Fruit fly (Drosophila melanogaster): ENCODE data around the gene Unc-76.

Gene Unc-76

dm6 chrX:2041981-2042847 is 38.2 kb upstream of the Unc-76 start, which contains the start of the genes Actn and usp:
Actn (minus strand) TSS chrX:2042311.
usp (minus strand) TSS chrX:2042311.
- TF ChIP-seq CoRest (tag; optimal IDR thresholded peaks at IDR 0.05) (peak; percentile 42), CG12391 (tag; optimal IDR thresholded peaks at IDR 0.05) (peak; percentile 53), CG8359 (GFP tag; optimal IDR thresholded peaks at IDR 0.05; ENCODE audit: borderline replicate concordance) (no peak), CG6854 (GFP tag; optimal IDR thresholded peaks at IDR 0.05) (no peak), maf-S (GFP tag; optimal IDR thresholded peaks at IDR 0.05) (no peak), Stat92E (GFP tag; optimal IDR thresholded peaks at IDR 0.05) (peak in 1 of 3 experiments; percentile 80), D19A (tag; optimal IDR thresholded peaks at IDR 0.05) (peak; percentile 40), HmgZ (tag; optimal IDR thresholded peaks at IDR 0.05) (peak; percentile 30), CG12299 (tag; optimal IDR thresholded peaks at IDR 0.05) (no peak), Fer3 (tag; optimal IDR thresholded peaks at IDR 0.05) (peak; percentile 20), CG7786 (GFP tag; optimal IDR thresholded peaks at IDR 0.05) (no peak), Adf1 (GFP tag; IDR thresholded peaks at IDR 0.05) (no peak), Sox102F (GFP tag; optimal IDR thresholded peaks at IDR 0.05) (peak; percentile 35), Meics (GFP tag; optimal IDR thresholded peaks at IDR 0.05) (peak; percentile 22), grau (tag; optimal IDR thresholded peaks at IDR 0.05) (peak; percentile 33), slbo (GFP tag; IDR thresholded peaks at IDR 0.05) (peak; percentile 33; the same call in 1 of the 2 replicates), CG14441 (GFP tag; IDR thresholded peaks at IDR 0.05) (0 out of 2 replicates have a peak, but pooled peaks have one; percentile 5), ssp (GFP tag; IDR thresholded peaks at IDR 0.05) (peak; percentile 92), Blimp-1 (GFP tag; optimal IDR thresholded peaks at IDR 0.05) (peak; percentile 18), TFAM (GFP tag; optimal IDR thresholded peaks at IDR 0.05) (no peak), Ets97D (GFP tag; optimal IDR thresholded peaks at IDR 0.05) (peak; percentile 1), CG5953 (GFP tag; IDR thresholded peaks at IDR 0.05) (no peak), CG17802 (tag; optimal IDR thresholded peaks at IDR 0.05) (peak; percentile 83), zen (tag; optimal IDR thresholded peaks at IDR 0.05) (peak; percentile 38), CG18619 (GFP tag; optimal IDR thresholded peaks at IDR 0.05) (no peak), lola (GFP tag; optimal IDR thresholded peaks at IDR 0.05) (peak in 2 of 3 experiments; percentile 12 to 93), CG1832 (GFP tag; optimal IDR thresholded peaks at IDR 0.05) (no peak), CG15514 (GFP tag; optimal IDR thresholded peaks at IDR 0.05) (peak; percentile 96), CG4617 (GFP tag; optimal IDR thresholded peaks at IDR 0.05; ENCODE audit: borderline replicate concordance) (no peak), ap (GFP tag; IDR thresholded peaks at IDR 0.05) (no peak), CG31441 (GFP tag; IDR thresholded peaks at IDR 0.05) (peak; percentile 50), gcm2 (GFP tag; optimal IDR thresholded peaks at IDR 0.05) (no peak), al (GFP tag; IDR thresholded peaks at IDR 0.05) (no peak), gsb-n (tag; optimal IDR thresholded peaks at IDR 0.05) (peak; percentile 58), CG14710 (tag; optimal IDR thresholded peaks at IDR 0.05) (peak; percentile 47), Xbp1 (GFP tag; optimal IDR thresholded peaks at IDR 0.05) (peak; percentile 28), ewg (GFP tag; optimal IDR thresholded peaks at IDR 0.05) (peak; percentile 3), Dll (GFP tag; IDR thresholded peaks at IDR 0.05; ENCODE audit: partially characterized antibody) (no peak), CG34422 (GFP tag; IDR thresholded peaks at IDR 0.05) (peak; percentile 23; the same call in 1 of the 3 replicates), ERR (GFP tag; optimal IDR thresholded peaks at IDR 0.05) (no peak), bcd (GFP tag; optimal IDR thresholded peaks at IDR 0.05) (peak; percentile 31), CG6683 (GFP tag; optimal IDR thresholded peaks at IDR 0.05) (no peak), Pdp1 (GFP tag; optimal IDR thresholded peaks at IDR 0.05) (peak in 1 of 2 experiments; percentile 27), hbn (GFP tag; IDR thresholded peaks at IDR 0.05; ENCODE audit: partially characterized antibody) (no peak), CG1647 (GFP tag; optimal IDR thresholded peaks at IDR 0.05) (no peak), CG7963 (GFP tag; IDR thresholded peaks at IDR 0.05; ENCODE audit: partially characterized antibody) (no peak), CG1024 (GFP tag; IDR thresholded peaks at IDR 0.05) (peak; percentile 63)
